Fruit fly (Drosophila melanogaster): ENCODE data around the gene Nlp.

Nlp gene

dm6 chr3R:30059944-30060343 is 55.4 kb downstream of the Nlp start:
- TF ChIP-seq abd-A (tag; optimal IDR thresholded peaks at IDR 0.05) (peak; percentile 15), CG34224 (GFP tag; IDR thresholded peaks at IDR 0.05; ENCODE audit: partially characterized antibody) (peak; percentile 28; the same call in 1 of the 3 replicates), kni (GFP tag; optimal IDR thresholded peaks at IDR 0.05) (peak; percentile 1), oc (tag; optimal IDR thresholded peaks at IDR 0.05) (peak; percentile 62), kah (GFP tag; optimal IDR thresholded peaks at IDR 0.05) (peak; percentile 50), pros (GFP tag; optimal IDR thresholded peaks at IDR 0.05) (peak; percentile 3), crol (GFP tag; IDR thresholded peaks at IDR 0.05) (peak; percentile 18; the same call in 1 of the 2 replicates), CG14441 (GFP tag; IDR thresholded peaks at IDR 0.05) (0 out of 2 replicates have a peak, but pooled peaks have one; percentile 23), CG18599 (GFP tag; optimal IDR thresholded peaks at IDR 0.05) (no peak), rib (GFP tag; IDR thresholded peaks at IDR 0.05) (no peak), CG15479 (GFP tag; optimal IDR thresholded peaks at IDR 0.05) (no peak), nom (GFP tag; optimal IDR thresholded peaks at IDR 0.05) (peak; percentile 50), chinmo (GFP tag; IDR thresholded peaks at IDR 0.05; ENCODE audit: partially characterized antibody) (peak; percentile 56; the same call in 1 of the 4 replicates), bbx (GFP tag; IDR thresholded peaks at IDR 0.05; ENCODE audit: partially characterized antibody) (0 out of 2 replicates have a peak, but pooled peaks have one; percentile 23), CG4854 (GFP tag; optimal IDR thresholded peaks at IDR 0.05) (no peak)

Data from whole organism, embryonic.